Worm (Caenorhabditis elegans) whole organism, mixed stage, embryonic: ENCODE measurements around the gene R07E5.19.

Experiments
- M03D4.4 ChIP-seq: sonication (generic microtip); optimal IDR thresholded peaks from 2 replicates; lab custom pipeline; 2017; ENCODE audit warnings: mild to moderate bottlenecking, missing genetic modification characterization, missing compliant biosample characterization
- bed-3 ChIP-seq: fragments of 200-800 bp; sonication (Bioruptor generic); optimal IDR thresholded peaks from 3 replicates; lab custom pipeline; 2018; ENCODE audit warnings: mild to moderate bottlenecking, missing genetic modification characterization, moderate library complexity, missing compliant biosample characterization
- blmp-1 ChIP-seq: fragments of 150-350 bp; optimal IDR thresholded peaks from 2 replicates; lab custom pipeline; 2014; ENCODE audit warnings: missing biosample characterization, missing genetic modification characterization
- ceh-39 ChIP-seq: fragments of 150-350 bp; optimal IDR thresholded peaks from 2 replicates; lab custom pipeline; 2014; ENCODE audit warnings: missing biosample characterization, missing genetic modification characterization
- ceh-43 ChIP-seq: fragments of 200-800 bp; sonication (Bioruptor generic); optimal IDR thresholded peaks from 2 replicates; lab custom pipeline; 2018; ENCODE audit warnings: mild to moderate bottlenecking, missing genetic modification characterization, moderate library complexity, missing compliant biosample characterization
- ces-1 ChIP-seq: fragments of 150-350 bp; optimal IDR thresholded peaks from 2 replicates; lab custom pipeline; 2014; ENCODE audit warnings: missing biosample characterization, missing genetic modification reagents, missing genetic modification characterization
- cnd-1 ChIP-seq: fragments of 200-800 bp; sonication (Bioruptor generic); optimal IDR thresholded peaks from 2 replicates; lab custom pipeline; 2018; ENCODE audit warnings: mild to moderate bottlenecking, missing genetic modification characterization, missing compliant biosample characterization
- drap-1 ChIP-seq: fragments of 200-800 bp; sonication (Bioruptor generic); optimal IDR thresholded peaks from 3 replicates; lab custom pipeline; 2018; ENCODE audit warnings: mild to moderate bottlenecking, missing genetic modification characterization, missing compliant biosample characterization
- elt-1 ChIP-seq: sonication (generic microtip); optimal IDR thresholded peaks from 2 replicates; lab custom pipeline; 2017; ENCODE audit warnings: missing genetic modification characterization, mild to moderate bottlenecking, missing compliant biosample characterization, antibody characterized with exemption, moderate library complexity, borderline replicate concordance; ENCODE audit not compliant: insufficient read depth
- flh-1 ChIP-seq: fragments of 200-800 bp; sonication (Bioruptor generic); optimal IDR thresholded peaks from 2 replicates; lab custom pipeline; 2018; ENCODE audit warnings: mild to moderate bottlenecking, missing genetic modification characterization, moderate library complexity, missing compliant biosample characterization
- ham-2 ChIP-seq: fragments of 200-800 bp; sonication (Bioruptor generic); optimal IDR thresholded peaks from 2 replicates; lab custom pipeline; 2018; ENCODE audit warnings: mild to moderate bottlenecking, missing genetic modification characterization, missing compliant biosample characterization
- lin-13 ChIP-seq: fragments of 150-350 bp; optimal IDR thresholded peaks from 2 replicates; lab custom pipeline; 2014; ENCODE audit warnings: missing biosample characterization, missing genetic modification characterization
- lin-32 ChIP-seq: fragments of 200-800 bp; sonication (Bioruptor generic); optimal IDR thresholded peaks from 2 replicates; lab custom pipeline; 2018; ENCODE audit warnings: mild to moderate bottlenecking, missing genetic modification characterization, missing compliant biosample characterization
- lsy-2 ChIP-seq: fragments of 150-350 bp; optimal IDR thresholded peaks from 2 replicates; lab custom pipeline; 2014; ENCODE audit warnings: missing biosample characterization, missing genetic modification characterization
- mab-5 ChIP-seq: fragments of 150-350 bp; optimal IDR thresholded peaks from 2 replicates; lab custom pipeline; 2014; ENCODE audit warnings: missing biosample characterization, missing genetic modification characterization
- mls-2 ChIP-seq: sonication (generic microtip); optimal IDR thresholded peaks from 2 replicates; lab custom pipeline; 2016; ENCODE audit warnings: mild to moderate bottlenecking, missing genetic modification characterization, moderate library complexity, missing compliant biosample characterization
- nhr-12 ChIP-seq: fragments of 150-350 bp; optimal IDR thresholded peaks from 2 replicates; lab custom pipeline; 2014; ENCODE audit warnings: missing biosample characterization, missing genetic modification characterization
- nhr-2 ChIP-seq: fragments of 150-350 bp; optimal IDR thresholded peaks from 2 replicates; lab custom pipeline; 2014; ENCODE audit warnings: missing biosample characterization, missing genetic modification characterization
- nhr-237 ChIP-seq: fragments of 150-350 bp; optimal IDR thresholded peaks from 2 replicates; lab custom pipeline; 2014; ENCODE audit warnings: missing biosample characterization, missing genetic modification characterization
- pha-4 ChIP-seq: fragments of 150-350 bp; optimal IDR thresholded peaks from 2 replicates; lab custom pipeline; 2018; ENCODE audit warnings: missing biosample characterization, missing genetic modification reagents, missing genetic modification characterization
- sem-2 ChIP-seq: fragments of 200-800 bp; sonication (Bioruptor generic); optimal IDR thresholded peaks from 2 replicates; lab custom pipeline; 2018; ENCODE audit warnings: mild to moderate bottlenecking, missing genetic modification characterization, missing compliant biosample characterization
- snpc-4 ChIP-seq: fragments of 150-350 bp; optimal IDR thresholded peaks from 2 replicates; lab custom pipeline; 2014; ENCODE audit warnings: missing biosample characterization, missing genetic modification characterization
- sptf-1 ChIP-seq: sonication (generic microtip); optimal IDR thresholded peaks from 2 replicates; lab custom pipeline; 2017; ENCODE audit warnings: mild to moderate bottlenecking, missing genetic modification characterization, moderate library complexity, missing compliant biosample characterization
- tbx-8 ChIP-seq: fragments of 200-800 bp; sonication (Bioruptor generic); optimal IDR thresholded peaks from 2 replicates; lab custom pipeline; 2018; ENCODE audit warnings: mild to moderate bottlenecking, missing genetic modification characterization, moderate library complexity, missing compliant biosample characterization
- unc-120 ChIP-seq: sonication (generic microtip); optimal IDR thresholded peaks from 2 replicates; lab custom pipeline; 2017; ENCODE audit warnings: missing genetic modification characterization, missing compliant biosample characterization; ENCODE audit not compliant: poor library complexity, severe bottlenecking
- unc-39 ChIP-seq: fragments of 150-350 bp; optimal IDR thresholded peaks from 2 replicates; lab custom pipeline; 2014; ENCODE audit warnings: missing biosample characterization, missing genetic modification characterization
- zip-8 ChIP-seq: fragments of 150-350 bp; optimal IDR thresholded peaks from 2 replicates; lab custom pipeline; 2014; ENCODE audit warnings: missing biosample characterization, missing genetic modification characterization
- ztf-11 ChIP-seq: fragments of 150-350 bp; optimal IDR thresholded peaks from 2 replicates; lab custom pipeline; 2014; ENCODE audit warnings: missing biosample characterization, missing genetic modification characterization

Gene R07E5.19

ce11 chrIII:4415135-4415534, 2.7 kb downstream of the R07E5.19 start, which contains the start of gene R07E5.11:
TSS of gene R07E5.11 (minus strand) at chrIII:4415235.
- TF ChIP-seq nhr-237 = no peak
- no peak for TF ChIP-seq flh-1 (GFP tag; lab: Kevin White, UChicago)
- TF ChIP-seq bed-3 (GFP tag; lab: Kevin White, UChicago) = no peak
- TF ChIP-seq nhr-12 (tag; lab: Kevin White, UChicago) = no peak
- no peak for TF ChIP-seq ztf-11 (tag; lab: Kevin White, UChicago)
- TF ChIP-seq cnd-1 (tag; lab: Kevin White, UChicago) = no peak
- TF ChIP-seq pha-4 = no peak
- TF ChIP-seq sptf-1 (tag; lab: Kevin White, UChicago) = no peak
- no peak for TF ChIP-seq lin-32 (GFP tag; lab: Kevin White, UChicago)
- no peak for TF ChIP-seq nhr-2
- no peak for TF ChIP-seq lsy-2 (tag; lab: Kevin White, UChicago)
- TF ChIP-seq unc-120 (tag; lab: Kevin White, UChicago) = no peak
- no peak for TF ChIP-seq blmp-1
- TF ChIP-seq ceh-39 = no peak

- TF ChIP-seq unc-120 (tag; lab: Kevin White, UChicago) = peak; percentile 7
- TF ChIP-seq ces-1 (GFP tag; lab: Kevin White, UChicago) = peak; percentile 12
- TF ChIP-seq mls-2 (tag; lab: Kevin White, UChicago) = peak; percentile 20
- peak; percentile 18 for TF ChIP-seq lsy-2 (tag; lab: Kevin White, UChicago)
- TF ChIP-seq sem-2 = peak; percentile 54
- peak; percentile 7 for TF ChIP-seq ham-2 (GFP tag; lab: Kevin White, UChicago)
- peak; percentile 30 for TF ChIP-seq bed-3 (GFP tag; lab: Kevin White, UChicago)
- TF ChIP-seq M03D4.4 = peak; percentile 46
- TF ChIP-seq sptf-1 (tag; lab: Kevin White, UChicago) = peak; percentile 61
- peak; percentile 64 for TF ChIP-seq drap-1 (GFP tag; lab: Kevin White, UChicago)
- TF ChIP-seq cnd-1 (tag; lab: Kevin White, UChicago) = peak; percentile 62
These were observed 3.8 kb downstream of the R07E5.19 start for ce11 chrIII:4414041-4414440.

- TF ChIP-seq mab-5 (tag; lab: Kevin White, UChicago) (no peak), ztf-11 (tag; lab: Kevin White, UChicago) (no peak), unc-39 (tag; lab: Kevin White, UChicago) (no peak)
- TF ChIP-seq, all 35 proteins: peak for 0
These were observed 4.8 kb downstream of the R07E5.19 start, which contains the start of gene mpc-1 for ce11 chrIII:4413099-4413498. TSS of gene mpc-1 (plus strand) at chrIII:4413457.

DNA sequence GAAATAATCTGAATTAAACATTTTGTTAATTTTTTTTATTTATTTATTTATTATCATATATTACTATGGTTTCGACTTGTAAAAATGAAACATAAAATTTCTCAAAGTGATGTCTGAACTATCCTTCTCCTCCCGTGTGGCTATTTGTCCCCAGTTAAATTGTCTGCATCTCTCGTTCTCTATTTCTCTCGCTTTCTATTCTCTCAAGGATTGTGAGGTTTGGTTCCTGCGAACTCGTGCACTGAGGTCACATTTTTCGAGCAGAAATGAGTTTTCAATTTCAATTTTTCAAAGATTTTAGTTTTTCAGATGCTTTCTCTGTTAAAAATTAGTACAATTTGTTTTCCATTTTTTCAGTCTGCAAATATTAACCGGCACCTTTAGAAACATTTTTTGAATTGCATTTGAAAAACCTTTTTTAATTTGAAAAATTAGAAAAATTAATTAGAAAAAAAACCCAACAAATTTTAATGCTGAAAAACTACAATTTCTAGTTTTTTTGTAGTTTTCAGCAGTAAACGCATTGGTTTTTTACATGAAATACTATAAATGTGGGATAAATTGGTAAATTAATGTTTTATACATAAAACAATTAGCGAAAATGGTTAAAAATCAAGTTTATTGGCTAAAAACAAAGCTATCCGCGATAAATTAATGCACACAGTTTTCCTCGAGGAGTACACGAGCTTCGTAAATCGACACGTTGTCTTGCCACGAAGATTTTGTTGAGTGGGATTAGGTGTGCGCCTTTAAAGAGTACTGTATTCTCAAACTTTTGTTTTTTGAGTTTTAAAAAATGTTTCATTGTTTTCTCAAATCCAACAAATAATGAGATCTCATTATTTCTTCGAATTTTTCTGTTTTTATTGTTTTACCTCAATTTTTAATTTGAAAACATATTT, 5.5 kb downstream of the R07E5.19 start:
- TF ChIP-seq ces-1 (GFP tag; lab: Kevin White, UChicago) (peak; percentile 8), nhr-2 (no peak)

ce11 chrIII:4408251-4408650, 9.6 kb downstream of the R07E5.19 start, which contains the start of gene gpch-1:
TSS of gene gpch-1 (plus strand) at chrIII:4408551.
- TF ChIP-seq snpc-4 (tag; lab: Kevin White, UChicago) = no peak
- TF ChIP-seq elt-1 (tag; lab: Kevin White, UChicago) = no peak
- no peak for TF ChIP-seq unc-39 (tag; lab: Kevin White, UChicago)
- no peak for TF ChIP-seq cnd-1 (tag; lab: Kevin White, UChicago)
- no peak for TF ChIP-seq M03D4.4
- no peak for TF ChIP-seq lsy-2 (tag; lab: Kevin White, UChicago)
- TF ChIP-seq ztf-11 (tag; lab: Kevin White, UChicago) = no peak
- no peak for TF ChIP-seq drap-1 (GFP tag; lab: Kevin White, UChicago)
- no peak for TF ChIP-seq blmp-1
- no peak for TF ChIP-seq tbx-8 (GFP tag; lab: Kevin White, UChicago)
- no peak for TF ChIP-seq nhr-2
- no peak for TF ChIP-seq ceh-39
- TF ChIP-seq lin-32 (GFP tag; lab: Kevin White, UChicago) = no peak
- TF ChIP-seq sem-2 = no peak
- no peak for TF ChIP-seq ceh-43 (GFP tag; lab: Kevin White, UChicago)
- TF ChIP-seq zip-8 = no peak
- TF ChIP-seq lin-13 = no peak
- TF ChIP-seq mls-2 (tag; lab: Kevin White, UChicago) = no peak
- no peak for TF ChIP-seq pha-4
